Worm (Caenorhabditis elegans): Measurements from ENCODE around the gene srx-17.

DNA sequence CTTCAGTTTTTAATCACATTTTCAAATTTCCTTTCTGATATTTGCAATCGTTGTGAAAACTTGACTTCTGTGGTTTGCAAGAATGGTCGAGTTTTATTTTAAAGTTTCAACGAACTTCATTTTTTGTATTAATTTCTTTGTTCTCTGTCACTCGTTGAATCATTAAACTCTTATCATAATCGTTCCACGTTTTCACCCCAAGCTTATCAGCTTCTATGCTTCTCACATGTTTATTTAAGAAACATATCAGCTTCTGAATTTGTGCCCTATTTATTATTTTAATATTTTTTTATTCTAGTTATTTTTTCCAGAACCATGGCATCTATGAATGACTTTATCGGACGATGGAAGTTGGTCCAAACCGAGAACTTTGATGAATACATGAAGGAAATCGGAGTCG lies 38.2 kb downstream of the srx-17 start, which contains the start of gene lbp-7:
- TF ChIP-seq elt-1 (tag; optimal IDR thresholded peaks at IDR 0.05; ENCODE audit: borderline replicate concordance, insufficient read depth) (no peak), lsy-2 (tag; optimal IDR thresholded peaks at IDR 0.05) (no peak), mab-5 (tag; optimal IDR thresholded peaks at IDR 0.05) (no peak)
